Fruit fly (Drosophila melanogaster) whole organism, embryonic: ENCODE results near the gene mRpL4.

Experiments used
- C15 ChIP-seq: fragments of 200-800 bp; sonication (Bioruptor generic); IDR thresholded peaks from 3 replicates; pipeline ENCODE4 v1.3.6; 2022; ENCODE audit warnings: missing biosample characterization, missing genetic modification characterization
- CG1024 ChIP-seq: fragments of 200-800 bp; sonication (Bioruptor generic); IDR thresholded peaks from 2 replicates; pipeline ENCODE4 v1.3.6; 2022; ENCODE audit warnings: missing biosample characterization, missing genetic modification characterization
- CG10366 ChIP-seq: fragments of 200-800 bp; sonication (Bioruptor generic); IDR thresholded peaks from 2 replicates; pipeline ENCODE4 v1.3.6; 2022; ENCODE audit warnings: missing biosample characterization, missing genetic modification characterization
- CG13296 ChIP-seq: fragments of 200-800 bp; sonication (Bioruptor generic); optimal IDR thresholded peaks from 3 replicates; lab custom pipeline; 2018; ENCODE audit warnings: missing biosample characterization, mild to moderate bottlenecking, missing genetic modification characterization
- CG16863 ChIP-seq: fragments of 200-800 bp; sonication (Bioruptor generic); optimal IDR thresholded peaks from 3 replicates; lab custom pipeline; 2016; ENCODE audit warnings: missing biosample characterization, missing genetic modification characterization
- CG17186 ChIP-seq: fragments of 200-800 bp; sonication (Bioruptor generic); optimal IDR thresholded peaks from 3 replicates; lab custom pipeline; 2017; ENCODE audit warnings: missing biosample characterization, missing genetic modification reagents, missing genetic modification characterization
- CG17912 ChIP-seq: fragments of 200-800 bp; sonication (Bioruptor generic); optimal IDR thresholded peaks from 2 replicates; lab custom pipeline; 2018; ENCODE audit warnings: missing biosample characterization, mild to moderate bottlenecking, missing genetic modification characterization
- CG18599 ChIP-seq: fragments of 200-800 bp; sonication (Bioruptor generic); optimal IDR thresholded peaks from 3 replicates; lab custom pipeline; 2017; ENCODE audit warnings: missing biosample characterization, missing genetic modification characterization, mild to moderate bottlenecking, moderate library complexity, missing genetic modification reagents
- CG2199 ChIP-seq: fragments of 200-800 bp; sonication (Bioruptor generic); IDR thresholded peaks from 3 replicates; pipeline ENCODE4 v1.3.6; 2022; ENCODE audit warnings: missing biosample characterization, missing genetic modification characterization
- CG31224 ChIP-seq: fragments of 200-800 bp; sonication (Bioruptor generic); IDR thresholded peaks from 2 replicates; pipeline ENCODE4 v1.3.6; 2022; ENCODE audit warnings: missing biosample characterization, missing genetic modification characterization
- CG3163 ChIP-seq: fragments of 200-800 bp; sonication (Bioruptor generic); optimal IDR thresholded peaks from 3 replicates; lab custom pipeline; 2016; ENCODE audit warnings: missing biosample characterization, missing genetic modification characterization
- CG3995 ChIP-seq: fragments of 200-800 bp; sonication (Bioruptor generic); optimal IDR thresholded peaks from 3 replicates; lab custom pipeline; 2016; ENCODE audit warnings: missing biosample characterization, missing genetic modification characterization
- CG4424 ChIP-seq: fragments of 200-800 bp; sonication (Bioruptor generic); optimal IDR thresholded peaks from 3 replicates; lab custom pipeline; 2016; ENCODE audit warnings: missing biosample characterization, missing genetic modification characterization
- CG5953 ChIP-seq: fragments of 200-800 bp; sonication (Bioruptor generic); IDR thresholded peaks from 2 replicates; pipeline ENCODE4 v1.3.6; 2022; ENCODE audit warnings: missing biosample characterization, missing genetic modification characterization
- CG7745 ChIP-seq: fragments of 200-800 bp; sonication (Bioruptor generic); optimal IDR thresholded peaks from 2 replicates; lab custom pipeline; 2018; ENCODE audit warnings: missing biosample characterization, mild to moderate bottlenecking, missing genetic modification characterization, moderate library complexity
- CG7839 ChIP-seq: fragments of 200-800 bp; sonication (Bioruptor generic); optimal IDR thresholded peaks from 3 replicates; lab custom pipeline; 2018; ENCODE audit warnings: missing biosample characterization, mild to moderate bottlenecking, missing genetic modification characterization, moderate library complexity
- CG8290 ChIP-seq, 3 experiments: fragments of 200-800 bp; sonication (Bioruptor generic); optimal IDR thresholded peaks; 2 replicates each; lab custom pipeline; 2016 to 2019; ENCODE audit warnings: missing biosample characterization in 3 of 3, missing genetic modification characterization in 3 of 3, mild to moderate bottlenecking in 2 of 3, moderate library complexity in 1 of 3
- CG8359 ChIP-seq: fragments of 200-800 bp; sonication (Bioruptor generic); optimal IDR thresholded peaks from 2 replicates; lab custom pipeline; 2017; ENCODE audit warnings: missing biosample characterization, mild to moderate bottlenecking, missing genetic modification characterization, borderline replicate concordance
- CG9727 ChIP-seq: fragments of 200-800 bp; sonication (Bioruptor generic); optimal IDR thresholded peaks from 3 replicates; lab custom pipeline; 2017; ENCODE audit warnings: missing biosample characterization, mild to moderate bottlenecking, missing genetic modification characterization
- CG9876 ChIP-seq: fragments of 200-800 bp; sonication (Bioruptor generic); optimal IDR thresholded peaks from 2 replicates; lab custom pipeline; 2016; ENCODE audit warnings: missing biosample characterization, missing genetic modification characterization
- D19A ChIP-seq: fragments of 200-800 bp; optimal IDR thresholded peaks from 3 replicates; lab custom pipeline; 2019; ENCODE audit warnings: missing biosample characterization, mild to moderate bottlenecking, missing genetic modification characterization, moderate library complexity
- Dip3 ChIP-seq: fragments of 200-800 bp; sonication (Bioruptor generic); optimal IDR thresholded peaks from 3 replicates; lab custom pipeline; 2016; ENCODE audit warnings: missing biosample characterization, missing genetic modification characterization
- Hsf ChIP-seq: fragments of 200-800 bp; sonication (Bioruptor generic); optimal IDR thresholded peaks from 3 replicates; lab custom pipeline; 2016; ENCODE audit warnings: missing biosample characterization, missing genetic modification characterization
- Kr ChIP-seq: fragments of 200-800 bp; sonication (Bioruptor generic); optimal IDR thresholded peaks from 2 replicates; lab custom pipeline; 2017; ENCODE audit warnings: missing biosample characterization, mild to moderate bottlenecking, missing genetic modification characterization
- Max ChIP-seq: fragments of 200-800 bp; sonication (Bioruptor generic); optimal IDR thresholded peaks from 2 replicates; lab custom pipeline; 2016; ENCODE audit warnings: missing biosample characterization, mild to moderate bottlenecking, missing genetic modification characterization
- Nf-YB ChIP-seq: fragments of 200-800 bp; sonication (Bioruptor generic); optimal IDR thresholded peaks from 3 replicates; lab custom pipeline; 2019; ENCODE audit warnings: missing biosample characterization, mild to moderate bottlenecking, missing genetic modification characterization, moderate library complexity
- PHDP ChIP-seq: fragments of 200-800 bp; sonication (Bioruptor generic); optimal IDR thresholded peaks from 3 replicates; lab custom pipeline; 2018; ENCODE audit warnings: missing biosample characterization, mild to moderate bottlenecking, missing genetic modification characterization, moderate library complexity
- al ChIP-seq: fragments of 200-800 bp; sonication (Bioruptor generic); IDR thresholded peaks from 2 replicates; pipeline ENCODE4 v1.3.6; 2022; ENCODE audit warnings: missing biosample characterization, missing genetic modification characterization
- ap ChIP-seq: fragments of 200-800 bp; sonication (Bioruptor generic); IDR thresholded peaks from 2 replicates; pipeline ENCODE4 v1.3.6; 2022; ENCODE audit warnings: missing biosample characterization, missing genetic modification characterization
- ato ChIP-seq: fragments of 200-800 bp; sonication (Bioruptor generic); IDR thresholded peaks from 2 replicates; pipeline ENCODE4 v1.3.6; 2022; ENCODE audit warnings: missing biosample characterization, missing genetic modification characterization; ENCODE audit not compliant: partially characterized antibody
- az2 ChIP-seq: fragments of 200-800 bp; sonication (Bioruptor generic); optimal IDR thresholded peaks from 3 replicates; lab custom pipeline; 2016; ENCODE audit warnings: missing biosample characterization, missing genetic modification characterization
- chif ChIP-seq, 2 experiments: fragments of 200-800 bp; sonication (Bioruptor generic); optimal IDR thresholded peaks; 3 replicates each; lab custom pipeline; 2016; ENCODE audit warnings: missing biosample characterization in 2 of 2, missing genetic modification characterization in 2 of 2
- crp ChIP-seq, 2 experiments: fragments of 200-800 bp; sonication (Bioruptor generic); optimal IDR thresholded peaks; 2 replicates in 1 of 2; 3 replicates in 1 of 2; lab custom pipeline; 2017; ENCODE audit warnings: missing biosample characterization in 2 of 2, missing genetic modification characterization in 2 of 2, mild to moderate bottlenecking in 1 of 2, moderate library complexity in 1 of 2
- dan ChIP-seq: fragments of 200-800 bp; sonication (Bioruptor generic); IDR thresholded peaks from 2 replicates; pipeline ENCODE4 v1.3.6; 2022; ENCODE audit warnings: missing biosample characterization, missing genetic modification characterization
- en ChIP-seq: fragments of 200-800 bp; sonication (Bioruptor generic); optimal IDR thresholded peaks from 2 replicates; lab custom pipeline; 2016; ENCODE audit warnings: missing biosample characterization, missing genetic modification characterization
- eyg ChIP-seq: fragments of 200-800 bp; sonication (Bioruptor generic); optimal IDR thresholded peaks from 3 replicates; lab custom pipeline; 2016; ENCODE audit warnings: missing biosample characterization, missing genetic modification characterization
- fd64A ChIP-seq: fragments of 200-800 bp; sonication (Bioruptor generic); optimal IDR thresholded peaks from 3 replicates; lab custom pipeline; 2018; ENCODE audit warnings: missing biosample characterization, mild to moderate bottlenecking, missing genetic modification characterization
- kay ChIP-seq: fragments of 200-800 bp; sonication (Bioruptor generic); optimal IDR thresholded peaks from 2 replicates; lab custom pipeline; 2016; ENCODE audit warnings: missing biosample characterization, missing genetic modification characterization
- lab ChIP-seq: fragments of 200-800 bp; sonication (Bioruptor generic); optimal IDR thresholded peaks from 3 replicates; lab custom pipeline; 2017; ENCODE audit warnings: missing biosample characterization, missing genetic modification characterization, mild to moderate bottlenecking, moderate library complexity, missing genetic modification reagents
- lmd ChIP-seq: fragments of 200-800 bp; sonication (Bioruptor generic); IDR thresholded peaks from 2 replicates; pipeline ENCODE4 v1.3.6; 2022; ENCODE audit warnings: missing biosample characterization, missing genetic modification characterization
- mirr ChIP-seq: fragments of 200-800 bp; sonication (Bioruptor generic); optimal IDR thresholded peaks from 3 replicates; lab custom pipeline; 2018; ENCODE audit warnings: missing biosample characterization, mild to moderate bottlenecking, missing genetic modification characterization
- oc ChIP-seq: fragments of 200-800 bp; sonication (Bioruptor generic); optimal IDR thresholded peaks from 2 replicates; lab custom pipeline; 2018; ENCODE audit warnings: missing biosample characterization, mild to moderate bottlenecking, missing genetic modification characterization, moderate library complexity
- row ChIP-seq: fragments of 200-800 bp; sonication (Bioruptor generic); IDR thresholded peaks from 3 replicates; pipeline ENCODE4 v1.3.6; 2022; ENCODE audit warnings: missing biosample characterization, missing genetic modification characterization
- sim ChIP-seq: fragments of 200-800 bp; sonication (Bioruptor generic); IDR thresholded peaks from 2 replicates; pipeline ENCODE4 v1.3.6; 2022; ENCODE audit warnings: missing biosample characterization, missing genetic modification characterization
- tap ChIP-seq: fragments of 200-800 bp; optimal IDR thresholded peaks from 3 replicates; lab custom pipeline; 2019; ENCODE audit warnings: missing biosample characterization, mild to moderate bottlenecking, missing genetic modification characterization, moderate library complexity
- toy ChIP-seq: fragments of 200-800 bp; sonication (Bioruptor generic); IDR thresholded peaks from 2 replicates; pipeline ENCODE4 v1.3.6; 2022; ENCODE audit warnings: missing biosample characterization, missing genetic modification characterization
- trem ChIP-seq: fragments of 200-800 bp; optimal IDR thresholded peaks from 3 replicates; lab custom pipeline; 2019; ENCODE audit warnings: missing biosample characterization, mild to moderate bottlenecking, missing genetic modification characterization, moderate library complexity
- vfl ChIP-seq: fragments of 200-800 bp; sonication (Bioruptor generic); optimal IDR thresholded peaks from 2 replicates; lab custom pipeline; 2016; ENCODE audit warnings: missing biosample characterization, missing genetic modification characterization
- vnd ChIP-seq: fragments of 200-800 bp; sonication (Bioruptor generic); IDR thresholded peaks from 3 replicates; pipeline ENCODE4 v1.3.6; 2022; ENCODE audit warnings: missing biosample characterization, missing genetic modification characterization; ENCODE audit not compliant: partially characterized antibody
- zen2 ChIP-seq: fragments of 200-800 bp; sonication (Bioruptor generic); IDR thresholded peaks from 3 replicates; pipeline ENCODE4 v1.3.6; 2022; ENCODE audit warnings: missing biosample characterization, missing genetic modification characterization; ENCODE audit not compliant: partially characterized antibody

The mRpL4 gene

dm6 chr2L:16350160-16350633 lies 21.3 kb upstream of the mRpL4 start (continued):
- TF ChIP-seq CG4424 (GFP tag; lab: Kevin White, UChicago) (peak; percentile 50), CG7839 (tag; lab: Kevin White, UChicago) (peak; percentile 78), C15 (GFP tag; lab: Robert Waterston, UW) (no peak), Hsf (GFP tag; lab: Kevin White, UChicago) (peak; percentile 54), CG5953 (GFP tag; lab: Robert Waterston, UW) (no peak), eyg (GFP tag; lab: Kevin White, UChicago) (peak; percentile 41), CG10366 (GFP tag; lab: Robert Waterston, UW) (peak; percentile 72), tap (tag; lab: Kevin White, UChicago) (no peak), crp (GFP tag; optimal IDR thresholded peaks at IDR 0.05; lab: Kevin White, UChicago) (peak in 1 of 2 experiments; percentile 79), CG9727 (GFP tag; lab: Kevin White, UChicago) (peak; percentile 78), chif (GFP tag; optimal IDR thresholded peaks at IDR 0.05; lab: Kevin White, UChicago) (peak; percentile 76 to 83), oc (tag; lab: Kevin White, UChicago) (no peak), kay (no peak), CG7745 (tag; lab: Kevin White, UChicago) (no peak), mirr (GFP tag; lab: Kevin White, UChicago) (no peak), CG3995 (GFP tag; lab: Kevin White, UChicago) (peak; percentile 39), ap (GFP tag; lab: Robert Waterston, UW) (peak; percentile 37; the same call in 1 of the 2 replicates), Kr (no peak), fd64A (GFP tag; lab: Kevin White, UChicago) (no peak), trem (tag; lab: Kevin White, UChicago) (peak; percentile 37), CG8359 (GFP tag; lab: Kevin White, UChicago) (no peak), CG3163 (no peak), CG18599 (GFP tag; lab: Kevin White, UChicago) (peak; percentile 76), CG17186 (peak; percentile 8), vfl (peak; percentile 69), Nf-YB (GFP tag; lab: Kevin White, UChicago) (peak; percentile 29), D19A (tag; lab: Kevin White, UChicago) (no peak), row (peak; percentile 88), zen2 (GFP tag; lab: Robert Waterston, UW) (0 out of 3 replicates have a peak, but pooled peaks have one; percentile 59), toy (GFP tag; lab: Robert Waterston, UW) (0 out of 2 replicates have a peak, but pooled peaks have one; percentile 16), CG9876 (GFP tag; lab: Kevin White, UChicago) (peak; percentile 40), PHDP (tag; lab: Kevin White, UChicago) (no peak), az2 (GFP tag; lab: Kevin White, UChicago) (peak; percentile 62), lab (no peak), CG8290 (GFP tag; optimal IDR thresholded peaks at IDR 0.05; lab: Kevin White, UChicago) (peak; percentile 28), CG8290 (tag; optimal IDR thresholded peaks at IDR 0.05; lab: Kevin White, UChicago) (peak in 1 of 2 experiments; percentile 8), lmd (GFP tag; lab: Robert Waterston, UW) (peak; percentile 73), CG16863 (GFP tag; lab: Kevin White, UChicago) (peak; percentile 41), CG13296 (peak; percentile 72), sim (no peak), al (GFP tag; lab: Robert Waterston, UW) (peak; percentile 64; the same call in 1 of the 2 replicates), Dip3 (GFP tag; lab: Kevin White, UChicago) (peak; percentile 56), CG2199 (GFP tag; lab: Robert Waterston, UW) (peak; percentile 86), Max (peak; percentile 63), en (GFP tag; lab: Kevin White, UChicago) (no peak), CG31224 (GFP tag; lab: Robert Waterston, UW) (peak; percentile 70), CG17912 (peak; percentile 43), ato (GFP tag; lab: Robert Waterston, UW) (peak; percentile 53; the same call in 1 of the 2 replicates), vnd (GFP tag; lab: Robert Waterston, UW) (no peak), CG1024 (GFP tag; lab: Robert Waterston, UW) (peak; percentile 54), dan (GFP tag; lab: Robert Waterston, UW) (no peak)
